Fruit fly (Drosophila melanogaster): Measurements from ENCODE around the gene NPFR.
A peak's percentile ranks its signal among the peaks of the same experiment; 100 is the strongest.

NPFR gene

DNA sequence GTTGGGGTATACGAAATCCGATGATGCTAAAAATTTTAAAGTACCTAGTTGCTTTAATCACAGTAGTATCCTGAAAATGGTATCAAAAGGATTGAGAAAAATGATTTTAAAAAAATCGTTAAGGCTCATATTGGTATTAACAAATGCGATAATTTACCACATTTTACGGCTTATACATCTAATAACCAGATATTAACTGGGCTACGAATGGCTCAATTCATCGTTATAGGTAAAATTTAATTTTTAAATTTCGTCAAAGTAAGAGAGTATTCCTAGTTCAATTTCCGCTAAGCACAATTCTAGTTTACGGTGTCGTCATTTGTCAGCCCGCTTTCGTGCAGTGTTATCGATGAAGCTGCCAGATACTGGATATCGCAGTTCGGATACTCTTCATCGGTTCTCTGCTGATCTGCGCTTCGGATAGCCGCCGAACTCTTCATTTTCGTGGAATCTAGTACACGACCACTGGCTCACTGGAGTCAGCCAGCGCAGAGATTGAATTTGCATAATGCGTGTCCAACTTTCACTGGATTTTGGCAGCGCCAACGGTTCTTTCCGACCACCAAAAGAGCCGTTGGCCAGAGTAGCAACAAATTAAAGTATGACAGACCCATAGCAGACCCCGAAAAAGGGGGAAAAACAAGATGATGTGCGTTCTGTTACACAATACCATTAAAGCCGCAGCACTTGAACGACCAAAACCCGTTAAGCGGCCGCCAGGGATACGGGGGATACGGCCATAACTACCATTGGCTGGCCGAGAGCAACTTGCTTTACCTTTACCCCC lies 42.1 kb downstream of the NPFR start (continued):
- peak; percentile 25 for TF ChIP-seq Ssrp (tag; optimal IDR thresholded peaks at IDR 0.05)
- TF ChIP-seq CG17802 (tag; optimal IDR thresholded peaks at IDR 0.05), result no peak
- TF ChIP-seq CG6654 (GFP tag; optimal IDR thresholded peaks at IDR 0.05), result peak; percentile 24
- TF ChIP-seq CG2199 (GFP tag; IDR thresholded peaks at IDR 0.05), result no peak
- TF ChIP-seq Ets65A (GFP tag), result peak; percentile 56
- peak; percentile 14 for TF ChIP-seq unpg (GFP tag; optimal IDR thresholded peaks at IDR 0.05)
- no peak for TF ChIP-seq scrt (GFP tag; optimal IDR thresholded peaks at IDR 0.05)
- peak in 1 of 2 experiments; percentile 5 for TF ChIP-seq chif (GFP tag; optimal IDR thresholded peaks at IDR 0.05)
- TF ChIP-seq pnt (GFP tag; optimal IDR thresholded peaks at IDR 0.05), result peak; percentile 26
- TF ChIP-seq grau (tag; optimal IDR thresholded peaks at IDR 0.05), result peak; percentile 22
- peak; percentile 15 for TF ChIP-seq CG13424 (tag; optimal IDR thresholded peaks at IDR 0.05)
- no peak for TF ChIP-seq CG12299 (tag; optimal IDR thresholded peaks at IDR 0.05)
- no peak for TF ChIP-seq cg (GFP tag; optimal IDR thresholded peaks at IDR 0.05)
- TF ChIP-seq sens (GFP tag), result peak; percentile 81
- peak; percentile 62 for TF ChIP-seq CG15601 (tag; optimal IDR thresholded peaks at IDR 0.05)
- TF ChIP-seq CG17328 (GFP tag; IDR thresholded peaks at IDR 0.05), result no peak
- no peak for TF ChIP-seq CG18619 (GFP tag; optimal IDR thresholded peaks at IDR 0.05)
- TF ChIP-seq CG5180 (GFP tag; optimal IDR thresholded peaks at IDR 0.05), result no peak
- TF ChIP-seq Gsc (GFP tag; IDR thresholded peaks at IDR 0.05), result no peak
- TF ChIP-seq dati (GFP tag; IDR thresholded peaks at IDR 0.05), result no peak
- TF ChIP-seq CG18599 (GFP tag; optimal IDR thresholded peaks at IDR 0.05), result no peak
- TF ChIP-seq Taf1 (GFP tag; IDR thresholded peaks at IDR 0.05), result no peak
- TF ChIP-seq da (GFP tag; optimal IDR thresholded peaks at IDR 0.05), result no peak
- TF ChIP-seq CG3163 (GFP tag; optimal IDR thresholded peaks at IDR 0.05), result no peak
- TF ChIP-seq CG15696 (tag; optimal IDR thresholded peaks at IDR 0.05), result no peak
- TF ChIP-seq tna (GFP tag; IDR thresholded peaks at IDR 0.05; ENCODE audit: partially characterized antibody), result no peak
- TF ChIP-seq sc (optimal IDR thresholded peaks at IDR 0.05), result no peak
- TF ChIP-seq sc (GFP tag; optimal IDR thresholded peaks at IDR 0.05), result peak; percentile 53
- no peak for TF ChIP-seq schlank (tag; optimal IDR thresholded peaks at IDR 0.05)
- peak; percentile 23 for TF ChIP-seq CG9437 (GFP tag; optimal IDR thresholded peaks at IDR 0.05)
- TF ChIP-seq CG13775 (GFP tag; optimal IDR thresholded peaks at IDR 0.05), result no peak
- TF ChIP-seq CG7357 (GFP tag; IDR thresholded peaks at IDR 0.05), result no peak
- TF ChIP-seq exex (tag; optimal IDR thresholded peaks at IDR 0.05), result no peak
- TF ChIP-seq CG12104 (GFP tag; optimal IDR thresholded peaks at IDR 0.05), result no peak
- no peak for TF ChIP-seq Side (GFP tag; optimal IDR thresholded peaks at IDR 0.05)
- TF ChIP-seq CG31365 (tag; optimal IDR thresholded peaks at IDR 0.05), result no peak
- peak; percentile 14 for TF ChIP-seq CG6254 (GFP tag; optimal IDR thresholded peaks at IDR 0.05)
- TF ChIP-seq CG14441 (GFP tag; IDR thresholded peaks at IDR 0.05), result no peak
- TF ChIP-seq Myb (GFP tag; optimal IDR thresholded peaks at IDR 0.05), result no peak
- TF ChIP-seq Hand (GFP tag; optimal IDR thresholded peaks at IDR 0.05), result no peak
- TF ChIP-seq dan (GFP tag; IDR thresholded peaks at IDR 0.05), result no peak
- TF ChIP-seq dmrt11E (tag; optimal IDR thresholded peaks at IDR 0.05), result no peak
- no peak for TF ChIP-seq CG2889 (GFP tag; IDR thresholded peaks at IDR 0.05)
- TF ChIP-seq Atf6 (GFP tag; IDR thresholded peaks at IDR 0.05), result no peak
- no peak for TF ChIP-seq CG4282 (GFP tag; optimal IDR thresholded peaks at IDR 0.05)
- TF ChIP-seq sima (GFP tag; optimal IDR thresholded peaks at IDR 0.05), result no peak
- TF ChIP-seq CG14014 (GFP tag; IDR thresholded peaks at IDR 0.05), result no peak
- no peak for TF ChIP-seq klu (GFP tag; IDR thresholded peaks at IDR 0.05)
- no peak for TF ChIP-seq Sin3A (optimal IDR thresholded peaks at IDR 0.05)
- peak in 1 of 2 experiments; percentile 61 for TF ChIP-seq bsh (GFP tag; optimal IDR thresholded peaks at IDR 0.05)
- no peak for TF ChIP-seq Mes4 (GFP tag; optimal IDR thresholded peaks at IDR 0.05)

Data from whole organism, embryonic.